Worm (Caenorhabditis elegans) whole organism, L4/young adult: ENCODE measurements around the gene pigq-1.
"Not testable (repeated sequence)": the region's sequence is repeated elsewhere in the genome, so short reads cannot be mapped to it uniquely, and the experiment has no call there.

Experiments
- W03F9.2 ChIP-seq: fragments of 150-350 bp; optimal IDR thresholded peaks from 2 replicates; lab custom pipeline; 2014; ENCODE audit warnings: missing biosample characterization, missing genetic modification characterization
- dao-5 ChIP-seq: sonication (generic microtip); optimal IDR thresholded peaks from 2 replicates; lab custom pipeline; 2016; ENCODE audit warnings: missing genotype, missing genetic modification characterization, moderate library complexity, missing compliant biosample characterization
- him-1 ChIP-seq: sonication (generic microtip); optimal IDR thresholded peaks from 2 replicates; lab custom pipeline; 2016; ENCODE audit warnings: missing genotype, missing genetic modification reagents, missing genetic modification characterization, missing compliant biosample characterization

The pigq-1 gene

DNA sequence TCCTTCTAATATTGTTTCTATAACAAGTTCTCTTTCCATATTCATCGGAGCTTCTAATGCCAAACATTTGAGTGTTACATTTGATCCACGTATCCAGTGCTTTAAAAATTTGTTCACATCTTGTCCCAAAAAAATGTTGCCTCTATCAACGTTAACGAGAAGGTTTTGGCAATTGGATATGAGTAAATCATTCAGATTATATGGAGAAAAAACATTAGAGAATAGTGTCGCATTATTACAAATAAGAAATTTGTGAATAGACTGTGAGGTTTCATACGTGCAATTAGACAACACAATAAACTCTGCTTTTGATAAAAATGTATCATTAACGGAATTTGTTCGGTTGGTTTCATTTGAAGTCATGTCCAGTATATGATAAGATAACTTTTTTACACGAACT, 12.8 kb upstream of the pigq-1 start, which contains the start of gene mboa-4:
TSS of gene mboa-4 (minus strand) at position 101 of the 400 bp plus-strand sequence.
- no peak for TF ChIP-seq him-1

DNA sequence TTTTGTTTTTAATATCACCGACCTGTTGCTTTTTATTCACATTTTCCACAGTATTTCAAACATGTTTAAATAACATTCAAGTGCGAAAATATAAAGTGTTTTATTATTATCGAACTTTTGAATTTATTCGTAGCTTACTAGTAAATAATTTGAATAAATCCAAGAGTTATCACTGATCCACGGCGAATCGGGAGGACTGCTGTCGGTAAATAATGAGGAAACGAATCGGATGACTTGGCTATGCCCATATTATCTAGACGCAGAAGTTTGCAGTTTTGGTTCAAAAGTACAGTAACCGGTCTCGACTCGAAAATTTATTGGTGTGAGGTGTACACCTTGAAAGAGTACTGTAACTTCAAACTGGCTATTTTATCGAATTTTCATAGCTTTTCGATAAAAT, 9.5 kb upstream of the pigq-1 start:
- TF ChIP-seq dao-5 = no peak
- no peak for TF ChIP-seq him-1
- no peak for TF ChIP-seq W03F9.2 (tag; lab: Kevin White, UChicago)

DNA sequence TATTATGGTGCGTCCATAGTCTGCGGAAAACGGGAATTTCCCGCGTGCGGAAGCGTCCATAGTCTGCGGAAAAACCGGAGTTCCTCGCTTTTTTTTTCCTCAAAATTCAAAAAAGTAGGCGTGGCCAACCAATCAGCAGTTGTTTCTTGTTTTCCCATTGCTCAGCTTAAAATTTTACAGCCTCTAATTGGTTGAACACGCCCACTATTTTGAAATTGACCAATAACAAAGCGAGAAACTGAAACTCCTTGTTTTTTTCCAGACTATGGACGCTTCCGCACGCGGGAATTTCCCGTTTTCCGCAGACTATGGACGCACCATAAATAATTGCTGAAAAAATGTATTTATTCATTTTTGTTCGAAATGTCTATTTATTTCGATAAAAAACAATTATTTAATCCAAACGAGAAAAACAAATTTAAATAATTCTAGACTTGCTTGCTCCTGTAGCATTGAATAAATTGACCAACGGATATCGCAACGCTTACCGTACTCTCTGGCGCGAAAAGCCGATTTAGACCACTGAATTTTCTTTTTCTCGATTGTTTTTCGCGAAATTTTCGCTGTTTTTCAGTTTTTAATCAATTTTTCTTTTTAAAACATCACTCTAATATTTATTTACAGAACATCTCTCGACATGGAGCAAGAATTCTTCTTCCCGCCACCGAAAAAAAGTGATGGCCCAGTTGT, 7.5 kb upstream of the pigq-1 start, which contains the start of gene C08F8.3:
TSS of gene C08F8.3 (plus strand) at position 620 of the 690 bp plus-strand sequence.
- TF ChIP-seq him-1; dao-5; W03F9.2 (tag; lab: Kevin White, UChicago): not testable (repeated sequence)

DNA sequence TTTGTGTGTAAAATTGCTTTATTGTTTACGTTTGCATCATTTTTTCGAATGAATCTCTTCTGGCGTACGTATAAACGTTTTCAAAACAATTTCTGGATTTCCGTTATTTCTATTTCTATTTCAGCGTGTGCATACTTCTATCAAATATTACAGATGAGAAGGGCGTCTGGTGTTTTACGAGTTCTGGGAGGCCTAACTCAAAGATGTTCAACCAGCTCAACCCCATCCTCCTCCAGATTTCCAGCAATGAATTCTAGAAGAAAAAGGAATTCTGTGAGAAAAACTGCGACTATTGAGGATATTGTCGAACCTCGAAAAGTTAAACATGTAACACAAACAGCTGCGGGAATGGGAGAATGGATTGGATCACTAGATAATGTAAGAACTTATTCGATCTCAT, 3.8 kb upstream of the pigq-1 start, which contains the start of gene C08F8.2:
TSS of gene C08F8.2 (plus strand) at position 154 of the 400 bp plus-strand sequence.
- TF ChIP-seq him-1 (no peak), dao-5 (no peak), W03F9.2 (tag; lab: Kevin White, UChicago) (no peak)

DNA sequence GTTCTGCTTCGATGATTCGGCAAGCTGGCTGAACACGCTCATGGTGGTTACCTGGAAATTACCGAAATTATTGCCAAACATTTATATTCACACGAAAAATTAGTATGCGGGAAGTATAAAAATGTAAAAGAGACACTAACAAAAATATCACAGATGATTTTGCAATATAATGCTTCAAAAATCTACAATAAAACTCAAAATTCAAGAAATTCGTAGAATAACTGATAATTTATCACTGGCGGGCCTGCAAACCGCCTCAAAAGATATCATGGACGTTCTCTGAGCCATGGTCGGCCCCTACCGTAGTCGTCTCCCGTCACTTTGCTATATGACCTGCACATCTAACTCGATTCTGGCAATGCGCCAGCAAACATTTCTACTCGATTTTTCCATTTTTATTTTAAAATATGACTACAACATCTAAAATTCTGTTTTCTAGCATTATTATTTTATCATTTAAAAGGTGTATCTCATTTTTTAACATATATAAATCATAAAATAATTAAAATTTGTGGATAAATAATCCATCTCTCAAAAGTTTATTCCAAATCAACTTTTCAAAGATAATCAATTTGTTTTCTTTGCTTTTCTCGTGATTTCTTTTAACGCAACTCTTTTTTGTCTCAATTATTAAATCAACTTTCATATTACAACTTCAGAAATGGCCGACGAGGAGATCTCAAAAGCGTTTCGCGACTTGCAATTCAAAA, 2.6 kb upstream of the pigq-1 start, which contains the start of the genes F01G4.6 and pfd-1:
TSS of gene F01G4.6 (minus strand) at position 51 of the 710 bp plus-strand sequence.
TSS of gene pfd-1 (plus strand) at position 660 of the 710 bp plus-strand sequence.
- TF ChIP-seq dao-5 (no peak), him-1 (peak; percentile 40), W03F9.2 (tag; lab: Kevin White, UChicago) (peak; percentile 92)

DNA sequence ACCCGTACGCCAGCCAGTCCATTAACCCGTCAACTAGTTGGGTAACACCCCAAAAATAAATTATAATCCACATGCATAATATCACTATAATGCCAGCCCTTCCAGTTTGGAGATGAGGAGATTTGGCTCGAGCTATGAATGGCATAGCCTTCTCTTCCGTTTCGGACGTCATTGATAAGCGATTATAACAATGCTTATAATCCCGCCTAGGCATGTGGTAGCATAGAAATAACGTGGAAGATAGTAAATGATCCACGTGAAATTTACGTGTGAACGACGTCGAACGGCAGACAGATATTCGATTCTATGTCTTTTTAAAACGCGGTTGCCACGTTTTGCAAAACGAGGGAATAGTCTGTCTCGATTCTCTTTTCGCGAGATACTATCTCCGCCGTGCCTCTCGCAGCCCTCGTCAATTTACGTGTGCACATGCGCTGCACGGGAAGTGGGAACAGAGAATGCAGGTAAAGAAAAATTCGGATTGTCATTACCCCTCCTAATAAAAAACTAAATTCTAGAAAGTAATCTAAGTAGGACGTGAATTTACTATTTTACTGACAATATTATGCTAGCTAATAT, 1.8 kb upstream of the pigq-1 start:
- TF ChIP-seq W03F9.2 (tag; lab: Kevin White, UChicago) (peak; percentile 26), dao-5 (no peak), him-1 (no peak)

DNA sequence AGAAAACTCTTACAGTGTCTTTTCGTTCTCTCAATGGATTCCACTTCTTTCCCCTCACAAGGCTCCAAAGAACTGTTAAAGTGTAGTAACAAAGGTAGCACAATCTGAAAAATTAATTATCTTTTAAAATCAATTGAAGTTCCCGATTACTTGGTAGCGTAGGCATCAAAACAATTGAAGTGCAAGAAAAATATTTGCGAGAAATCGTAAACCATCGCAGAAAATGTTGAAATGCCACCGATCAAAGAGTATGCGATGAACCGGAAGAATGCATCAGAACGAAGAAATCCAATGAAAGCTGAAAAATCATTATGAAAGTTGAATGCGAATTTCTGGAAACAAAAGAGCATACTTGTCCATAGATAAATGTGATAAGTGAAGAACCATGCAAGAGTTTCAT, 555 bp downstream of the pigq-1 start:
- TF ChIP-seq W03F9.2 (tag; lab: Kevin White, UChicago) = no peak
- TF ChIP-seq him-1 = no peak
- no peak for TF ChIP-seq dao-5

DNA sequence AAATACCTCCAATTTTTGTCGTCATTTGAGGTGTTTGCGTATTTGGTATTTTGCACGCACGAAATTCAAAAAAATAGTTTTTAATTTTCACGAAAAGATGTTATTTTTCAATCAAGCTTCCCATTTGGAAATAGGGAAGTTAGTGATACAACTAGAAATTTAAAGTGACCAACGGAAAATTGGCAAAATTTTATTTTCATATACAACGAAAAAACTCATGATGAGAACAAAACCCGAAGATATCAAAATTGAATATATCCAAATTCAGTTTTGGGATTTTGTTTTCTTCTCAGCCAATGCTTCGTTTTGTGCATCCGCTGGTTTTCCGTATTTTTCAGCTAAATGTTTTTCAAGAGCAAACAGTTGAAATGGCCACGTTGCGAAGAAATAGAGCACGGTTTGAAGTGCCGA, 1.1 kb downstream of the pigq-1 start:
- no peak for TF ChIP-seq him-1
- TF ChIP-seq dao-5 = no peak
- no peak for TF ChIP-seq W03F9.2 (tag; lab: Kevin White, UChicago)

DNA sequence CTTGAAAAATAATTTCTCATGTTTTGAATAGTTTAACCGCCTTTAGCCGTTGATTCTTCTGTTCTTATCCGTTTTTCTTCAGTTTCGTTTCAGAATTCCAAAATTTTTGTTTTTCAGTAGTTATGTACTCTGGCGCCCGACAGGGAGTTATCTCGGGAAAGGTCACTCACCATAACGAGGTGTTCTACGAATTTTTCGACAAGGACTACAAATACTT, 3.9 kb downstream of the pigq-1 start, which contains the start of gene F01G4.4:
TSS of gene F01G4.4 (plus strand) at position 118 of the 217 bp plus-strand sequence.
- no peak for TF ChIP-seq dao-5

DNA sequence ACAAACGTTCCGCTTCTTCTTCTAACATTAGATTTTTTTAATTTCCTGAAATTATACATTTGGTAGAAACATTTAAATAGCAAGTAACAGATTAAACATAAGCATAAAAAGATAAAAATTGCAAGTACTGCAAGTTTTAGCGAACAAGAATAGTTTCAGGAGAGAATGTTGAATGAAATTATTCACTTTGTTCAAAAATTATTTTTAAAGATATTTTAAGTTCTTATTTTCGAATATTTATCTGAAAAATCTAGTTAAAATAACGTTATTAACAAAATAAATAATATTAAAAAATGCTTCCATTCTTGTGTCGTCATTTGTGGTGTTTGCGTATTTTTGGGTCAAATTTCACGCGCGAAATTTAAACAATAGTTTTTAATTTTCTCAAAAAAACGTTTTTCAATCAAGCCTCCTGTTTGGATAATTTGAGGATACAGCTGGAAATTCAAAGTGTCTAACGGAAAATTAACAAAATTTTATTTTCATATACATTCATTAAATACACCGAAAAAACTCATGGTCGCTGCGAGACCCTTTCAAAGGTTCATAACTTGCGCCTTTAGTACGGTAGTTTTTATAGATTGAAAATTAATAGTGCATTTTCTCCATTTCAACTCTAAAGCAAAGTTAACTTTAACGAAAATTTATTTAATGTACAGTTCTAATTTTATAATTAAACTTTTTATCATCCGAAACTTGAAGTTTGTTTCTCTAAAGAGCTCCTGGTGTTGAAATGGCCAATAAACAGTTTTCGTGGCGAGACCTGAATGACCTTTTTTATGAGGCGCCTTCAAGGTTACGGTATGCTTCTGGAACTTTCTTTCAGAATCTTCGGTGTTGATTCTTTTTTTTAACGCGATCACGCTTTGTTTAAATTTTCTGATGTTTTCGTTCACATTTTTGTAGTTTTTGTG, 4.5 kb downstream of the pigq-1 start, which contains the start of gene skih-2:
TSS of gene skih-2 (minus strand) at position 51 of the 914 bp plus-strand sequence.
- TF ChIP-seq W03F9.2 (tag; lab: Kevin White, UChicago) (peak; percentile 14), him-1 (no peak)

DNA sequence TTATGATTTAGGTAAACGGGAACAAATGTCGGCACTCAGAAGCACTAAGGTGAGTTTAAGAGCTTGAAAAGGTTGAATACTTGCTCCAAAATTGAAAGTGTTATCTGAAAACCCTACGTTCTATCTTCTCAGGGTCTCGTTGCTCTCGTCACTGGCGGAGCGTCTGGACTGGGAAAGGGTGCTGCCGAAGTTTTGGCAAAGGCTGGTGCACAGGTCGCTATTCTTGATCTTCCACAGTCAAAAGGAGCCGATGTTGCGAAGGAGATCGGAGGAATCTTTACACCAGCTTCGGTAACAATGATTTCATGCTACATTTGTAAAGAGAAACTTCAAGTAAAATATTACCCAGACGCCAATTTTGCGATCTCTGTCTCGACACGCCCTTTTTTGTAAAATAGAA, 15.8 kb downstream of the pigq-1 start, which contains the start of gene ard-1:
TSS of gene ard-1 (plus strand) at position 12 of the 400 bp plus-strand sequence.
- TF ChIP-seq W03F9.2 (tag; lab: Kevin White, UChicago) (no peak), him-1 (no peak), dao-5 (no peak)

DNA sequence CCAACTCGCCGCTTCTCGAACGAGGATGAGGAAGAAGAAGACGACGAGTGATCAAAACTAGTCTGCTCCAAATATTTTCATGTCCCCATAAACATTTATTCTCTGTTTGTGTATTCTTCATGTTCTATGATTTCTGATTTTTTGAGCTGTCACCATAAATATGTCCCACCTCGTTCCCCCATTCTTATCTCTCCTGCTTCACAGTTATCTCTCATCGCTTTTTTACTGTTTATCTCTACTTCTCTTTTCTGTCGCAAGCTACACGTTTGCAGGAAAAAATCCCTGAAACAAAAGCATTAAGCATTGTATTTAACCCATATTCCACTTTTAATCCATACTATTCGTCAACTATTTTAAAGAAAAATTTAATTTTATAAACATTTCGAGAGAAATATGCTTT, 16.3 kb downstream of the pigq-1 start:
- no peak for TF ChIP-seq dao-5

DNA sequence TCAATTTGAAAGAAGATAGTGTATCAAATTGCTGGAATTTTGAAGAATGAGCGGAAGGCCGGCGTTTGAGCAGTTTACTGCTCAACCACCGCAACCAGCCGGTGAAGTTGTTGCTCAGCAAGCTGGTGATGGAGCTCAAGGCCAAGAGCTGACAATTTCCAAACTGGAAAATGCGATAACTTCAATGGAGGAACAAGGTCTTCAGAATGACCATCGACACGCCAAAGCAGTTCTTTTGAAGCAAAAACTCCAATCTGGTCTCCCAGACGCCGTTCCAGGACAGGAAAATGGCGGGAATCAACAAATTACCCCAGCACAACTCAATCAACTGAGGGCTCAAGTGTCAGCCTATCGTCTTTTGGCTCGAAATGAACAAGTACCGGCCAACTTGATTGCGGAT, 21.0 kb downstream of the pigq-1 start:
- TF ChIP-seq W03F9.2 (tag; lab: Kevin White, UChicago) (no peak), dao-5 (no peak), him-1 (no peak)

DNA sequence TGAATTAATAATTGTTTCAGACTA, 21.2 kb downstream of the pigq-1 start, which contains the start of gene swsn-4:
TSS of gene swsn-4 (plus strand) at position 21 of the 24 bp plus-strand sequence.
- TF ChIP-seq W03F9.2 (tag; lab: Kevin White, UChicago) (no peak), dao-5 (no peak), him-1 (no peak)

DNA sequence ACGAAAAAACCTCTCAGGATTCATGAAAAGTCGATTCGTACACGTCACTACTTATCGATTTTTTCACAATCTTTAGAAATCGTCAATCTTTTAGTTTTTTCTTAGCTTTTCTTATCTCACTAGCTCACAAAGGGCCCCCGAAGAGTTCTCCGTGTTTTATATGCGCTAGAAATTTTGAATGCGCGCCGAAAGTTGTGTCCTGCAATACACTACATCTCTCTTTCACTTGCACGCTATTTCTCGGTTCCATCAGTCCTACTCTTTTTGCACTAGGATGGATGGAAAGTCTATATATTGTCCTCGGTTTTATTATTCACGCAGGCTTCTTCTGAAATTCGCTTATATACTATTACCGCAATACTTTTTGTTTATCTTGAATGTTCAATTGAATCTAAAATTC, 21.4 kb downstream of the pigq-1 start:
- TF ChIP-seq him-1 (no peak), dao-5 (no peak), W03F9.2 (tag; lab: Kevin White, UChicago) (no peak)
